Worm (Caenorhabditis elegans): ENCODE measurements around the gene srh-203.

DNA sequence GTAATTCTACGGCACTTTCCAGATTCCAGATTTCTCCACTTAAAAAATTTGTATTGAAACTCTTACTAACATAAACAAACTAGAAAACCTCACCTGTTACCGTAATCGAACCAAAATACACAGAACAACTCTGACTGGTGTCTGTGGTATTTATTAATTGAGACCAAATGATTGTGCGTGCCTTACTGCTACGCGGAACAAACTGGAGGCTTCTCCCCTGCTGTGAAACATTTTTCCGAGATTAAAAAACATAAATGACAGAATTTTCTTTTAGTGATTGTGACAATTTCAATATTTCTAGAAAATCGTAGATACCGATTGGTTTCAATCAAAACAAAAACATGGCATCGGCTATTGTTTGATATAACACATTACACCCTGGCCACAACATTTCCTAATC, 6.3 kb downstream of the srh-203 start:
- TF ChIP-seq nhr-10 (tag; optimal IDR thresholded peaks at IDR 0.05): no peak
- TF ChIP-seq nhr-42 (GFP tag; IDR thresholded peaks at IDR 0.05): no peak
- no peak for TF ChIP-seq dmd-6 (GFP tag; IDR thresholded peaks at IDR 0.05)
- TF ChIP-seq nhr-237 (tag; optimal IDR thresholded peaks at IDR 0.05): no peak
